Worm (Caenorhabditis elegans): Measurements from ENCODE around the gene C56G2.9.

C56G2.9 gene

DNA sequence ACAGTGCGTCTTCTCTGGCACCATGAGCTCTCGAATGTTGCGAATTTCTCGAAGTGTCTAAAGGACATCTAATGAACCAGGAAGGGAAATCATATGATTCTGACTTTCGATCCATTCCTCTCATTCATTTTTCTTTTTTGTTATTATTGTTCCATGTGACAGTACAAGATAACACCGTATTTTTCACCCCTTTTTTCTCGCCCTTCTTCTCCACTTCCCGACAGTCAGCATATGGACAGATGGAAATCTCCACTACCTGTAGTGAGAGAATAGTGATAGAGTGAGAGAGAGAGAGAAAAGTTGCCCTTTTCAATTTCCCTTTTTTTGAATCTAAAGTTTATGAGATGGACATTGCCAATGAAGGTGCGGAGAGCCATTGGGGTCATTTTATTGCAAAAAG lies 17.7 kb upstream of the C56G2.9 start:
- peak; percentile 52 for TF ChIP-seq nhr-23 (tag; optimal IDR thresholded peaks at IDR 0.05)
- peak; percentile 24 for TF ChIP-seq elt-1 (tag; optimal IDR thresholded peaks at IDR 0.05)
- peak; percentile 61 for TF ChIP-seq elt-2 (tag; optimal IDR thresholded peaks at IDR 0.05)
- TF ChIP-seq nhr-76 (tag; optimal IDR thresholded peaks at IDR 0.05), result no peak
- no peak for TF ChIP-seq skn-1 (tag; optimal IDR thresholded peaks at IDR 0.05)
- TF ChIP-seq nhr-43 (tag; optimal IDR thresholded peaks at IDR 0.05; ENCODE audit: poor library complexity, severe bottlenecking), result peak; percentile 29

- TF ChIP-seq ztf-4 (tag; optimal IDR thresholded peaks at IDR 0.05), result no peak
- no peak for TF ChIP-seq nhr-12 (tag; optimal IDR thresholded peaks at IDR 0.05)
- peak; percentile 42 for TF ChIP-seq nfya-1 (tag; optimal IDR thresholded peaks at IDR 0.05; ENCODE audit: insufficient read depth)
- TF ChIP-seq R02D3.7 (tag; optimal IDR thresholded peaks at IDR 0.05), result no peak
- TF ChIP-seq elt-1 (tag; optimal IDR thresholded peaks at IDR 0.05), result peak; percentile 49
- no peak for TF ChIP-seq aly-2 (tag; optimal IDR thresholded peaks at IDR 0.05)
- TF ChIP-seq nhr-43 (tag; optimal IDR thresholded peaks at IDR 0.05; ENCODE audit: poor library complexity, severe bottlenecking), result peak; percentile 42
- TF ChIP-seq egl-5 (tag; optimal IDR thresholded peaks at IDR 0.05), result no peak
- no peak for TF ChIP-seq mdl-1 (tag; optimal IDR thresholded peaks at IDR 0.05)
- TF ChIP-seq lin-39 (tag; optimal IDR thresholded peaks at IDR 0.05), result peak; percentile 44
- no peak for TF ChIP-seq nhr-77 (tag; optimal IDR thresholded peaks at IDR 0.05)
- no peak for TF ChIP-seq nhr-11 (tag; optimal IDR thresholded peaks at IDR 0.05)
- no peak for TF ChIP-seq fkh-10 (GFP tag; optimal IDR thresholded peaks at IDR 0.05)
- no peak for TF ChIP-seq hmg-11 (tag; optimal IDR thresholded peaks at IDR 0.05)
- no peak for TF ChIP-seq elt-2 (tag; optimal IDR thresholded peaks at IDR 0.05)
Measured at ce11 chrIII:6360114-6360513, 17.0 kb upstream of the C56G2.9 start.

DNA sequence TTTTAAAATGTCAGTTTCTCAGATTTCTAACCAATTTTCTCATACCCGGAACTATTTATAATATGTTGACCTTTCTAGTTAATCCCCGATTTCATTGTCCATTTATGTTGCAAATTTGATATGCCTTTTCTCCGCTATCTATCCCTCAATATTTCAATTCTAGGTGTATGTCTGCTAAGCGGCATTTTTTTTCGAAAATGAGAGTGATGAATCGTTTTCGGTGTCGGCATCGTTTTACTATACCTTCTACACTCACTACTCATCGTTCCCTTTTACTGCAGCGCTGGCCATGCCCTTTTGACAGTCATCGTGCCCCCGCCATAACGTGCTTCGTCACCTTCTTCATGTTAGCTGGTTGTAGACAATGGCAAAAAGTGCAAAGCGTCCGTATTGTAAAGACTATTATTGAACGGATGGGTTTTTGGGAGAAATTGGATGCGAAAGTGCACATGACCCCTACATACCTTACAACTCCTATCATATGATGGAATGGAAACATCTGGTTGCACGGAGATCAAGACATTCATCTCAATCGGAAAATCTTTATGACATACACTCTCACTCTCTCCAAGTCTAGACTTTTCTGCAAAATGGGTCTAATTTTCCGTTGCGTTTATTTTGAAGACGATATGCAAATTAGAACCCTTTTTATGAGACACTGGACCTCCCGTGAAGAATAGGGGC lies 16.2 kb upstream of the C56G2.9 start:
- TF ChIP-seq fkh-2 (tag; optimal IDR thresholded peaks at IDR 0.05) (no peak), sea-2 (GFP tag; optimal IDR thresholded peaks at IDR 0.05) (no peak), hmg-11 (tag; optimal IDR thresholded peaks at IDR 0.05) (no peak), egl-5 (tag; optimal IDR thresholded peaks at IDR 0.05) (no peak), lsy-12 (tag; optimal IDR thresholded peaks at IDR 0.05) (no peak), nhr-25 (tag; optimal IDR thresholded peaks at IDR 0.05) (peak; percentile 59), jun-1 (tag; optimal IDR thresholded peaks at IDR 0.05) (peak; percentile 31), ztf-11 (tag; optimal IDR thresholded peaks at IDR 0.05) (no peak)

ce11 chrIII:6358704-6359103 lies 15.6 kb upstream of the C56G2.9 start:
- TF ChIP-seq nfya-1 (tag; optimal IDR thresholded peaks at IDR 0.05; ENCODE audit: insufficient read depth), result no peak
- no peak for TF ChIP-seq hmg-11 (tag; optimal IDR thresholded peaks at IDR 0.05)
- TF ChIP-seq nhr-67 (tag; optimal IDR thresholded peaks at IDR 0.05), result no peak
- TF ChIP-seq mdl-1 (tag; optimal IDR thresholded peaks at IDR 0.05), result no peak
- no peak for TF ChIP-seq lsy-12 (tag; optimal IDR thresholded peaks at IDR 0.05)
- TF ChIP-seq nhr-12 (tag; optimal IDR thresholded peaks at IDR 0.05), result no peak
- no peak for TF ChIP-seq snpc-4 (tag; optimal IDR thresholded peaks at IDR 0.05)
- no peak for TF ChIP-seq nhr-23 (tag; optimal IDR thresholded peaks at IDR 0.05)
- no peak for TF ChIP-seq tbx-2 (tag; optimal IDR thresholded peaks at IDR 0.05)
- TF ChIP-seq ceh-28 (tag; optimal IDR thresholded peaks at IDR 0.05), result no peak
- TF ChIP-seq nhr-237 (tag; optimal IDR thresholded peaks at IDR 0.05), result no peak
- no peak for TF ChIP-seq lin-39 (tag; optimal IDR thresholded peaks at IDR 0.05)
- no peak for TF ChIP-seq ama-1 (optimal IDR thresholded peaks at IDR 0.05)
- no peak for TF ChIP-seq zag-1 (tag; optimal IDR thresholded peaks at IDR 0.05)
- TF ChIP-seq nhr-25 (tag; optimal IDR thresholded peaks at IDR 0.05), result no peak
- no peak for TF ChIP-seq lin-15B (tag; optimal IDR thresholded peaks at IDR 0.05)
- no peak for TF ChIP-seq eor-1 (tag; optimal IDR thresholded peaks at IDR 0.05)
- no peak for TF ChIP-seq fkh-2 (tag; optimal IDR thresholded peaks at IDR 0.05)
- TF ChIP-seq aly-2 (tag; optimal IDR thresholded peaks at IDR 0.05), result no peak
- no peak for TF ChIP-seq ceh-82 (tag; optimal IDR thresholded peaks at IDR 0.05)

DNA sequence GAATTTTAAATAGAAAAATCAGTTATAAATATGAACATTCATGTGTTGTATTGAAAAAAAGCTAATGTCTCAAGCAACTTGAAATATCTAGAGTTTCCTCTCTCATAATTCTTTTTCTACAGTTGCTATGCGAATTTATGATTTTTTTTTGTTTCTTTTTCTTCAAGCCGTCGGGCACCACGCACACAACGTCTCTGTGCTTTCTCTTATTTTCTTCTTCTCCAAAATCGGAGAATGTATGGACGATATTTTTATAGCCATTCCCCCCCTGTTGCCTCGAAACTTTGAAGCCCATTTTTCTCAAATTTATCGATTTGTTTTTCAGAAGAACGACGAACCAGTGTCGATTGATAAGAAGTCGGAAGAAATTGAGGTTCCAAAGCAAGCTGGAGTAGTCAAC lies 13.6 kb upstream of the C56G2.9 start:
- no peak for TF ChIP-seq fkh-2 (tag; optimal IDR thresholded peaks at IDR 0.05)
- TF ChIP-seq ama-1 (optimal IDR thresholded peaks at IDR 0.05), result peak; percentile 11
- TF ChIP-seq nhr-43 (tag; optimal IDR thresholded peaks at IDR 0.05; ENCODE audit: poor library complexity, severe bottlenecking), result no peak
